Worm (Caenorhabditis elegans): Measurements from ENCODE around the gene C17B7.15.
"Not testable (repeated sequence)": the region's sequence is repeated elsewhere in the genome, so short reads cannot be mapped to it uniquely, and the experiment has no call there.

DNA sequence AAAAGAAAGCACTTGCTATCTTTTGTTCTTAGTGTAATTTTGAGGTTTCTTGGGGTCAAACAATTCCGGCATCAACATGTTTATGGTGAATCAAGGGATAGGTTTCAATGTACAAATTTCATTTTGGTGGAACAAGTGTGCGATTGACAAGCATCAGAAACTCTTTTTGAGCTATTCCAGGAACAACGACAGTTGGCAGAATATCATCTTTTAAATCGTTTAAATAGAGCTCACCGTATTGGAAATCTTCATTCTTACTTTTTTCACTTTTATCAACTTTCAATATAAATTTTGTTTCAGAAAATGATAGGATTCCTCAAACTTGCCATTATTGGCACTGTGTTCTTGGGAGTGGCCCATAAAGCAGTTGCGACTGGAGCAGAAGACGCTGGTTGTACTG, 50.0 kb downstream of the C17B7.15 start, which contains the start of gene T20D4.10:
- not testable (repeated sequence) for TF ChIP-seq elt-2 (tag; optimal IDR thresholded peaks at IDR 0.05); nfya-1 (tag; optimal IDR thresholded peaks at IDR 0.05; ENCODE audit: insufficient read depth); nhr-67 (tag; optimal IDR thresholded peaks at IDR 0.05); daf-12 (tag; optimal IDR thresholded peaks at IDR 0.05); nhr-77 (tag; optimal IDR thresholded peaks at IDR 0.05); ceh-28 (tag; optimal IDR thresholded peaks at IDR 0.05); nhr-11 (tag; optimal IDR thresholded peaks at IDR 0.05); ceh-16 (tag; optimal IDR thresholded peaks at IDR 0.05); nhr-12 (tag; optimal IDR thresholded peaks at IDR 0.05); sea-2 (GFP tag; optimal IDR thresholded peaks at IDR 0.05); lin-39 (tag; optimal IDR thresholded peaks at IDR 0.05); zag-1 (tag; optimal IDR thresholded peaks at IDR 0.05); elt-3 (tag; optimal IDR thresholded peaks at IDR 0.05)

All from whole organism, L3 larva.